Fruit fly (Drosophila melanogaster) whole organism: ENCODE measurements around the gene CG3061.

Source experiments
- CG8478 ChIP-seq: fragments of >200 bp; optimal IDR thresholded peaks from 2 replicates; lab custom pipeline; 2018; ENCODE audit warnings: inconsistent platforms
- Dll ChIP-seq: fragments of >200 bp; optimal IDR thresholded peaks from 2 replicates; lab custom pipeline; 2017
- EcR ChIP-seq, 2 experiments: fragments of >200 bp; optimal IDR thresholded peaks; 2 replicates each; lab custom pipeline; 2017; ENCODE audit warnings: missing biosample characterization in 2 of 2, missing genetic modification characterization in 2 of 2, missing genetic modification reagents in 2 of 2
- pan ChIP-seq: fragments of >200 bp; optimal IDR thresholded peaks from 2 replicates; lab custom pipeline; 2017
- psq ChIP-seq: fragments of >200 bp; optimal IDR thresholded peaks from 2 replicates; lab custom pipeline; 2017
- usp ChIP-seq: fragments of >200 bp; optimal IDR thresholded peaks from 2 replicates; lab custom pipeline; 2017; ENCODE audit warnings: missing biosample characterization, missing genetic modification characterization, mixed read lengths

CG3061 gene

dm6 chr3R:14031531-14032414 is at the start of gene CG3061, which contains the start of gene rdx:
TSS of gene CG3061 (plus strand) at chr3R:14032371.
TSS of gene rdx (minus strand) at chr3R:14032057.
- peak; percentile 50 for TF ChIP-seq CG8478 (lab: Kevin White, UChicago)
- TF ChIP-seq usp, result no peak

- TF ChIP-seq pan (lab: Kevin White, UChicago) (peak; percentile 97), psq (lab: Kevin White, UChicago) (no peak), usp (no peak), Dll (lab: Kevin White, UChicago) (peak; percentile 89), EcR (GFP tag; optimal IDR thresholded peaks at IDR 0.05; lab: Kevin White, UChicago) (peak; percentile 80 to 85), CG8478 (lab: Kevin White, UChicago) (no peak)
Observed at dm6 chr3R:13983272-13984032, 48.7 kb upstream of the CG3061 start.

dm6 chr3R:13984922-13985581 is 47.1 kb upstream of the CG3061 start:
- no peak for TF ChIP-seq CG8478 (lab: Kevin White, UChicago)
- no peak for TF ChIP-seq usp
- no peak for TF ChIP-seq pan (lab: Kevin White, UChicago)
- TF ChIP-seq Dll (lab: Kevin White, UChicago), result no peak
- no peak for TF ChIP-seq EcR (GFP tag; optimal IDR thresholded peaks at IDR 0.05; lab: Kevin White, UChicago)
- no peak for TF ChIP-seq psq (lab: Kevin White, UChicago)

- TF ChIP-seq usp (no peak), Dll (lab: Kevin White, UChicago) (no peak), CG8478 (lab: Kevin White, UChicago) (no peak), pan (lab: Kevin White, UChicago) (no peak)
Observed at dm6 chr3R:13986648-13987047, 45.5 kb upstream of the CG3061 start.

dm6 chr3R:13988923-13989436 is 43.2 kb upstream of the CG3061 start:
- no peak for TF ChIP-seq pan (lab: Kevin White, UChicago)
- TF ChIP-seq Dll (lab: Kevin White, UChicago), result no peak
- no peak for TF ChIP-seq psq (lab: Kevin White, UChicago)
- no peak for TF ChIP-seq CG8478 (lab: Kevin White, UChicago)
- no peak for TF ChIP-seq EcR (GFP tag; optimal IDR thresholded peaks at IDR 0.05; lab: Kevin White, UChicago)
- TF ChIP-seq usp, result no peak

- no peak for TF ChIP-seq EcR (GFP tag; optimal IDR thresholded peaks at IDR 0.05; lab: Kevin White, UChicago)
- TF ChIP-seq pan (lab: Kevin White, UChicago), result no peak
- TF ChIP-seq psq (lab: Kevin White, UChicago), result no peak
- no peak for TF ChIP-seq Dll (lab: Kevin White, UChicago)
- no peak for TF ChIP-seq CG8478 (lab: Kevin White, UChicago)
- no peak for TF ChIP-seq usp
Observed at dm6 chr3R:13989453-13989852, 42.7 kb upstream of the CG3061 start.

dm6 chr3R:13990109-13990508 is 42.1 kb upstream of the CG3061 start:
- TF ChIP-seq pan (lab: Kevin White, UChicago) (no peak), usp (no peak), EcR (GFP tag; optimal IDR thresholded peaks at IDR 0.05; lab: Kevin White, UChicago) (no peak)

- TF ChIP-seq EcR (GFP tag; optimal IDR thresholded peaks at IDR 0.05; lab: Kevin White, UChicago) (no peak), usp (no peak), psq (lab: Kevin White, UChicago) (no peak), CG8478 (lab: Kevin White, UChicago) (no peak), pan (lab: Kevin White, UChicago) (no peak), Dll (lab: Kevin White, UChicago) (no peak)
Observed at dm6 chr3R:13992126-13992535, 40.0 kb upstream of the CG3061 start.

- no peak for TF ChIP-seq pan (lab: Kevin White, UChicago)
- TF ChIP-seq usp, result no peak
- TF ChIP-seq psq (lab: Kevin White, UChicago), result no peak
- TF ChIP-seq EcR (GFP tag; optimal IDR thresholded peaks at IDR 0.05; lab: Kevin White, UChicago), result no peak
- TF ChIP-seq CG8478 (lab: Kevin White, UChicago), result no peak
Observed at dm6 chr3R:13995426-13995825, 36.7 kb upstream of the CG3061 start.

dm6 chr3R:13995933-13996332 is 36.2 kb upstream of the CG3061 start:
- TF ChIP-seq usp (no peak), Dll (lab: Kevin White, UChicago) (no peak), psq (lab: Kevin White, UChicago) (no peak), EcR (GFP tag; optimal IDR thresholded peaks at IDR 0.05; lab: Kevin White, UChicago) (no peak), CG8478 (lab: Kevin White, UChicago) (no peak), pan (lab: Kevin White, UChicago) (no peak)

dm6 chr3R:13997762-13998161 is 34.4 kb upstream of the CG3061 start:
- TF ChIP-seq psq (lab: Kevin White, UChicago) (no peak), usp (no peak), Dll (lab: Kevin White, UChicago) (no peak), EcR (GFP tag; optimal IDR thresholded peaks at IDR 0.05; lab: Kevin White, UChicago) (no peak), pan (lab: Kevin White, UChicago) (no peak), CG8478 (lab: Kevin White, UChicago) (no peak)
